Fruit fly (Drosophila melanogaster): ENCODE measurements around the gene Nmnat.

Nmnat gene

DNA sequence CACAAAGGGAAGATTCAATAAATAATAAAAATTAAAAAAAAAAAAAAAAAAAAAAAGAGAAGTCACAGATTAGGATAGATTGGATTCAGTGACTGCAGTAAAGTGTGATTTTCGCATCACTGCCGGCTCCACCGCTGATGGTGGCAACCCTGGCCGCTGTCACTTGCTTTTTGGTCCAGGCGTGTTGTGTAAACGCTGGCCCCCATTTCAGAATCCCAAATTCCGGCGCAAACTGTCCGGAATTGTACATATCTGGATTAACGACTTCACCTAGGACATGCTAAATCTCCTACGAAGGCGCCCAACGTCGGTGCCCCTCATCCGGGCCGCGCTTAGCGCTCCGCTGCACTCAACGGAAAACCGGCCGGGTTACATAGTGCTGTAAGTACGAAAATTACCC is 13.2 kb upstream of the Nmnat start, which contains the start of gene CG11771:
Gene CG11771, plus strand, starts transcription at position 155 of the 400 bp plus-strand sequence.
- TF ChIP-seq EcR (GFP tag; optimal IDR thresholded peaks at IDR 0.05) (no peak), psq (optimal IDR thresholded peaks at IDR 0.05) (no peak), usp (GFP tag; optimal IDR thresholded peaks at IDR 0.05) (no peak), CG8478 (optimal IDR thresholded peaks at IDR 0.05) (no peak), pan (optimal IDR thresholded peaks at IDR 0.05) (no peak), Dll (optimal IDR thresholded peaks at IDR 0.05) (no peak)

DNA sequence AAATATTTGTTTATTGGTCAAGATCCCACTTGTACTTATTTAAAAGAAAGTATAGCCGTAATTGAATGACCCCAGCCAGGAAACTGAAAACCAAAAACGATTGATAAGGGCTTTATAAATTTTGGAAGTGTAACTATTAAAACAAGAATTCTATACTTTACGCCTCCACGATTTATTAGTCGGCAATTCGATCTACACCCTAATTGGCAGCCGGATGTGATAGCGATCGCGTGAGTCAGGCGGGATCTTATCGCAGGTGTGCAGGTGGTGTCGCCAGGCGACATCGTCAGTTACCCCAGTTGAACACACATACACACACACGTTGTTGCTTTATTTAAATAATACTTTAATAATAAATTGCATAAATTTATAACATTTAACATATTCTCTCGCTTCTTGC is 10.5 kb upstream of the Nmnat start:
- TF ChIP-seq usp (GFP tag; optimal IDR thresholded peaks at IDR 0.05): no peak
- no peak for TF ChIP-seq Dll (optimal IDR thresholded peaks at IDR 0.05)
- no peak for TF ChIP-seq psq (optimal IDR thresholded peaks at IDR 0.05)
- no peak for TF ChIP-seq EcR (GFP tag; optimal IDR thresholded peaks at IDR 0.05)

DNA sequence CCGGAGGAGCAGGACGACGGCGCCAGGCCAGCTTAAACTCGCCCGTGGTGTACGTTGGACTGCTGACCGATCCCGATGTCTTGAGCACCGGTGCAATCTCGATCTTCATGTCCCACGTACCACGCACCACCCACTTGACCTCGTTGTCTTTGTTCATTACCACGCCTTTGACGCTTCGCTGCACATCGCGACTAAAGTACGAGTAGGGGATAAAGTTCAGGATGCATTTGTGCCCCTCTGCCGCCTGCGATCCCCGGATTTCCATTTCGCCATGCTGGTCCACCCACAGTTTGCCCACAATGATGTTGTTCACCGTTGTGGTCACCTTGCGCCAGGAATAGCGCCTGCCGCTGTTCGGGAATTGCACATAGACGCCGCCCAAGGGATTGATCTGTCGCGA is 9.3 kb upstream of the Nmnat start:
- TF ChIP-seq psq (optimal IDR thresholded peaks at IDR 0.05) (no peak), CG8478 (optimal IDR thresholded peaks at IDR 0.05) (no peak), EcR (GFP tag; optimal IDR thresholded peaks at IDR 0.05) (no peak), usp (GFP tag; optimal IDR thresholded peaks at IDR 0.05) (no peak), Dll (optimal IDR thresholded peaks at IDR 0.05) (no peak), pan (optimal IDR thresholded peaks at IDR 0.05) (no peak)

dm6 chr3R:24938049-24938448 is 7.0 kb upstream of the Nmnat start, which contains the start of gene Osbp:
Osbp (minus strand) TSS chr3R:24938222.
- no peak for TF ChIP-seq pan (optimal IDR thresholded peaks at IDR 0.05)
- no peak for TF ChIP-seq usp (GFP tag; optimal IDR thresholded peaks at IDR 0.05)
- TF ChIP-seq Dll (optimal IDR thresholded peaks at IDR 0.05): no peak
- TF ChIP-seq CG8478 (optimal IDR thresholded peaks at IDR 0.05): no peak
- no peak for TF ChIP-seq psq (optimal IDR thresholded peaks at IDR 0.05)
- TF ChIP-seq EcR (GFP tag; optimal IDR thresholded peaks at IDR 0.05): no peak

dm6 chr3R:24947332-24947731 is 2.3 kb downstream of the Nmnat start, which contains the start of gene mah:
mah (plus strand) TSS chr3R:24947632.
- TF ChIP-seq Dll (optimal IDR thresholded peaks at IDR 0.05) (no peak), usp (GFP tag; optimal IDR thresholded peaks at IDR 0.05) (no peak), psq (optimal IDR thresholded peaks at IDR 0.05) (no peak), pan (optimal IDR thresholded peaks at IDR 0.05) (no peak), EcR (GFP tag; optimal IDR thresholded peaks at IDR 0.05) (no peak), CG8478 (optimal IDR thresholded peaks at IDR 0.05) (no peak)

DNA sequence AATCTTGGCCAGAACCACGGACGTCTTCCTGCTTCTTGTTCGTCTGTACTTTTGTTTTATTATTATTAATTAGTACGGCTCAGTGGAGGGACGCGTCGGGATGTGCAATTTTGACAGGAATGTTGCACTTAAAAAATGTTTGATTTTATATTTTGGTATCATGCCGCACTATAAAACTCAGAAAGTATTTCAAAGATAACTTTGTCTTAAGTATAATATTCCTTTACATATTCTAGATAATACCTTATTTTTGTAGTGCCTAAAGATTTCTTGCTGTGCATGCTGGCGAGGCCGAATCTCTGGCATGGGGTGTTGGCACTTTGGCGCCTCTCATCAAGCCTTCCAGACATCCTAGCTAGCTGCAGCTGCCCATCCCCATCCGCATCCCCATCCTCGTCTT is 8.1 kb downstream of the Nmnat start:
- TF ChIP-seq usp (GFP tag; optimal IDR thresholded peaks at IDR 0.05) (no peak), EcR (GFP tag; optimal IDR thresholded peaks at IDR 0.05) (no peak), CG8478 (optimal IDR thresholded peaks at IDR 0.05) (no peak), Dll (optimal IDR thresholded peaks at IDR 0.05) (no peak), psq (optimal IDR thresholded peaks at IDR 0.05) (no peak), pan (optimal IDR thresholded peaks at IDR 0.05) (no peak)

dm6 chr3R:24962470-24962869 is 17.4 kb downstream of the Nmnat start:
- TF ChIP-seq usp (GFP tag; optimal IDR thresholded peaks at IDR 0.05) (no peak), Dll (optimal IDR thresholded peaks at IDR 0.05) (no peak), EcR (GFP tag; optimal IDR thresholded peaks at IDR 0.05) (no peak), CG8478 (optimal IDR thresholded peaks at IDR 0.05) (no peak), pan (optimal IDR thresholded peaks at IDR 0.05) (no peak), psq (optimal IDR thresholded peaks at IDR 0.05) (no peak)

- no peak for TF ChIP-seq psq (optimal IDR thresholded peaks at IDR 0.05)
- no peak for TF ChIP-seq CG8478 (optimal IDR thresholded peaks at IDR 0.05)
- no peak for TF ChIP-seq pan (optimal IDR thresholded peaks at IDR 0.05)
- TF ChIP-seq usp (GFP tag; optimal IDR thresholded peaks at IDR 0.05): no peak
- no peak for TF ChIP-seq EcR (GFP tag; optimal IDR thresholded peaks at IDR 0.05)
- TF ChIP-seq Dll (optimal IDR thresholded peaks at IDR 0.05): no peak
Measured at dm6 chr3R:24965403-24965802, 20.4 kb downstream of the Nmnat start.

DNA sequence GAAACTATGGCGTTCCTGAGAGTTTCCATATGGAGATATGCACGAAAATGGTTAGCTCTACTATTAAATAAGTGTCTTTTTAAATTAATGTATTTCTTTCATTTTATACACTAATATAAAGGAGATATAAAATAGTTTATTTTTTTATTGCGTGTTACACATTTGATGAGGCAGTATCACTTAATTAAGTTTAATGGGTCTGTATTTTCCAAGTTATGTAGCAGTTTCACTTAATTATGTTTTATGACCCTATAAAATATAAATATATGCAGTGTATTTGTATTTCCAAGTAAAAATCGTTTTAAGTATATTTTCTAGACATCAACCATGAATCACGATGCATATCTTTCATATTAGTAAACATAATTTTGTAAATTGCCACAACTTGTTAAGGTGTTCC is 21.5 kb downstream of the Nmnat start:
- TF ChIP-seq CG8478 (optimal IDR thresholded peaks at IDR 0.05) (no peak), usp (GFP tag; optimal IDR thresholded peaks at IDR 0.05) (no peak), EcR (GFP tag; optimal IDR thresholded peaks at IDR 0.05) (no peak), Dll (optimal IDR thresholded peaks at IDR 0.05) (no peak), psq (optimal IDR thresholded peaks at IDR 0.05) (no peak), pan (optimal IDR thresholded peaks at IDR 0.05) (no peak)

- TF ChIP-seq usp (GFP tag; optimal IDR thresholded peaks at IDR 0.05): no peak
- TF ChIP-seq CG8478 (optimal IDR thresholded peaks at IDR 0.05): no peak
- no peak for TF ChIP-seq Dll (optimal IDR thresholded peaks at IDR 0.05)
Measured at dm6 chr3R:24968015-24968414, 23.0 kb downstream of the Nmnat start.

DNA sequence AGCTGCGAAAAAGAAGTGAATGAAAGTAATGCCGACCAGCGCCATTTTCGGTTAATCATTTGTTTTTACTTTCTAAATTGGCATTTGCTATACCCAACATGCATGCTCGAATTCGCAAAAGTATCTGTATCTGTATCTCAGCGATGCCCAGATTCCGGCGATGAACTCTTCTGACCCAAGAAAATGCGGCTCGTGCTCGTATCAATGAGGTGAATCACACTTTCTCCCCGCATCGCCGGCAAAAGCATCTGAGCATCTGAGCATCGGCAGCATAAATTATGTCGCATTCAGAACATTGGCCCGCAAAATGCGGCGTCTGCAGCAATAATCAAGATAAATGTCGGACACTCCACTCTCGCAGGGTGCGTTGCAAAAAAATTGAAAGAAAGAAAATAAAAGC is 23.9 kb downstream of the Nmnat start:
- no peak for TF ChIP-seq CG8478 (optimal IDR thresholded peaks at IDR 0.05)
- no peak for TF ChIP-seq pan (optimal IDR thresholded peaks at IDR 0.05)
- TF ChIP-seq Dll (optimal IDR thresholded peaks at IDR 0.05): no peak
- TF ChIP-seq psq (optimal IDR thresholded peaks at IDR 0.05): no peak
- TF ChIP-seq EcR (GFP tag; optimal IDR thresholded peaks at IDR 0.05): no peak
- no peak for TF ChIP-seq usp (GFP tag; optimal IDR thresholded peaks at IDR 0.05)

dm6 chr3R:24970323-24971067 is 25.5 kb downstream of the Nmnat start:
- TF ChIP-seq psq (optimal IDR thresholded peaks at IDR 0.05): no peak
- TF ChIP-seq pan (optimal IDR thresholded peaks at IDR 0.05): no peak
- TF ChIP-seq usp (GFP tag; optimal IDR thresholded peaks at IDR 0.05): no peak
- no peak for TF ChIP-seq Dll (optimal IDR thresholded peaks at IDR 0.05)
- no peak for TF ChIP-seq CG8478 (optimal IDR thresholded peaks at IDR 0.05)
- no peak for TF ChIP-seq EcR (GFP tag; optimal IDR thresholded peaks at IDR 0.05)
